Fruit fly (Drosophila melanogaster): ENCODE measurements around the gene CG14218.

CG14218 gene

DNA sequence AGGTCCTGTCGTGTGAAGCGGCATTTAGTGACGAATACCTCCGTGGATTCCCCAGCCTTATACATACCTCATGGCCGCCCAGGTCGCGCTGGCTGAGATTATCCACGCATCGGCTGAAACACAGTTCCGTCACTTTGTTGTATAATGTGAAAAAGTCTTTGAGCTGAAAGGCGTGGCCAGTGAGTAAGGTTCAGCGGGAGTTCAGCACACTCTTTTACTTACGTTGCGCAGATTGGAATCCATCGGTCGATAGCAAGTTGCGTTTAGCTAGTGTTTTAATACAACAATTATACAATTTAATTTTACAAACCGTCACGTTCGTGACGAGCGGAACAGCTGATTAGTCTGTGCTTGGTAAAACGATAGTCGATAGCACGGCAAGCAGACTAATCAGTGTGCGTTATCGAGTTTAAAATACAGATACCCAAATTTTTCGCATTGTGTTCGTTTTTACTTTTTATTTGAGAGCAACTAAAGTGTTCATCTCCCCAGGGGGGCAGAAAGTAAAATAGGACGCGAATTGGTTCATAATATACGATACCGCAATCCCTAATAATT is 36.5 kb upstream of the CG14218 start, which contains the start of the genes Pstk and Tim9b (continued):
- TF ChIP-seq hbn (GFP tag; IDR thresholded peaks at IDR 0.05; ENCODE audit: partially characterized antibody) (peak; percentile 49), CG8290 (GFP tag; optimal IDR thresholded peaks at IDR 0.05) (no peak), CG8290 (tag; optimal IDR thresholded peaks at IDR 0.05) (no peak), CG16813 (GFP tag; IDR thresholded peaks at IDR 0.05; ENCODE audit: partially characterized antibody) (peak; percentile 45; the same call in 1 of the 3 replicates), CG17912 (GFP tag; optimal IDR thresholded peaks at IDR 0.05) (no peak), CG14441 (GFP tag; IDR thresholded peaks at IDR 0.05) (no peak), CG3838 (GFP tag; optimal IDR thresholded peaks at IDR 0.05) (no peak), ash1 (GFP tag; optimal IDR thresholded peaks at IDR 0.05) (no peak), crp (GFP tag; optimal IDR thresholded peaks at IDR 0.05) (peak; percentile 17 to 85), Chrac-16 (GFP tag; optimal IDR thresholded peaks at IDR 0.05) (no peak), hb (GFP tag; IDR thresholded peaks at IDR 0.05; ENCODE audit: partially characterized antibody) (peak; percentile 58; the same call in 2 of the 3 replicates), cato (GFP tag; optimal IDR thresholded peaks at IDR 0.05; ENCODE audit: borderline replicate concordance) (no peak), CG15514 (GFP tag; optimal IDR thresholded peaks at IDR 0.05) (no peak), her (GFP tag; optimal IDR thresholded peaks at IDR 0.05) (no peak), wek (GFP tag; optimal IDR thresholded peaks at IDR 0.05) (no peak), CG16779 (GFP tag; IDR thresholded peaks at IDR 0.05) (no peak), CG9797 (GFP tag; optimal IDR thresholded peaks at IDR 0.05) (no peak), zen2 (GFP tag; IDR thresholded peaks at IDR 0.05; ENCODE audit: partially characterized antibody) (peak; percentile 45; the same call in 2 of the 3 replicates), CG6791 (GFP tag; IDR thresholded peaks at IDR 0.05; ENCODE audit: partially characterized antibody) (peak; percentile 77), Scr (GFP tag; IDR thresholded peaks at IDR 0.05; ENCODE audit: partially characterized antibody) (peak; percentile 64), tap (tag; optimal IDR thresholded peaks at IDR 0.05) (no peak), YL-1 (GFP tag; optimal IDR thresholded peaks at IDR 0.05) (no peak), vvl (GFP tag; IDR thresholded peaks at IDR 0.05) (no peak), CG4360 (GFP tag; IDR thresholded peaks at IDR 0.05) (no peak), dmrt11E (tag; optimal IDR thresholded peaks at IDR 0.05) (no peak), Bgb (GFP tag; IDR thresholded peaks at IDR 0.05; ENCODE audit: partially characterized antibody) (peak; percentile 47), CG34224 (GFP tag; IDR thresholded peaks at IDR 0.05; ENCODE audit: partially characterized antibody) (peak; percentile 62), gt (GFP tag; IDR thresholded peaks at IDR 0.05) (no peak), CG34422 (GFP tag; IDR thresholded peaks at IDR 0.05) (no peak), CG8765 (GFP tag; IDR thresholded peaks at IDR 0.05) (no peak), CG1233 (GFP tag; optimal IDR thresholded peaks at IDR 0.05) (no peak), CG17568 (GFP tag; optimal IDR thresholded peaks at IDR 0.05) (no peak), pfk (GFP tag; optimal IDR thresholded peaks at IDR 0.05) (peak; percentile 28), CG7963 (GFP tag; IDR thresholded peaks at IDR 0.05; ENCODE audit: partially characterized antibody) (peak; percentile 69), Hr78 (GFP tag; optimal IDR thresholded peaks at IDR 0.05) (no peak), bbx (GFP tag; IDR thresholded peaks at IDR 0.05; ENCODE audit: partially characterized antibody) (peak; percentile 73), CG4617 (GFP tag; optimal IDR thresholded peaks at IDR 0.05; ENCODE audit: borderline replicate concordance) (no peak), croc (GFP tag; conservative IDR thresholded peaks at IDR 0.05) (no peak), CG7987 (GFP tag; optimal IDR thresholded peaks at IDR 0.05) (no peak), org-1 (GFP tag; optimal IDR thresholded peaks at IDR 0.05) (no peak), CG9727 (GFP tag; optimal IDR thresholded peaks at IDR 0.05) (no peak), Dref (GFP tag; IDR thresholded peaks at IDR 0.05) (peak; percentile 71), Pdp1 (GFP tag; optimal IDR thresholded peaks at IDR 0.05) (peak in 1 of 2 experiments; percentile 93), sima (GFP tag; optimal IDR thresholded peaks at IDR 0.05) (no peak), NC2β (GFP tag; optimal IDR thresholded peaks at IDR 0.05) (no peak), tup (GFP tag; optimal IDR thresholded peaks at IDR 0.05) (no peak), CG6854 (GFP tag; optimal IDR thresholded peaks at IDR 0.05) (no peak), cas (GFP tag; IDR thresholded peaks at IDR 0.05) (no peak), CG14050 (GFP tag; IDR thresholded peaks at IDR 0.05) (no peak)

All from whole organism, embryonic.